Worm (Caenorhabditis elegans): ENCODE measurements around the gene srsx-32.
"Not testable (repeated sequence)": the region's sequence is repeated elsewhere in the genome, so short reads cannot be mapped to it uniquely, and the experiment has no call there.

The srsx-32 gene

DNA sequence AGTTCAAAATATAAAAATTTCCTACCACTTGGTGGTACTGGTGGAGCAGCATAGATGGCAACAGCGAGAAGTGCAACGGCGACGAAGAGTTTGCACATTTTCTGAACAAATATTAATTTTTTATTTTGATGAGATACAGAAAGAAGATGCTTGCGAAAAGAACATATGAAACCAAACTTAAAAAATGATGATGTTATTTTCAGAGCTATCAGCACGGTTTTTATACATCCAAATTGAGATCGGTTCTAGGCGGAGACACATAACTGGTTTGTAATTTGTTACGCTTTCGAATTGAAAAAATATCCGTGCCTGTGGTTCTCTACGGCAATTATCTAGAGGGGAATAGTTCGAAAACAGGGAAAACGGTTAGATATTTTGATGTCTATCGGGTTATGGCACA, 35.9 kb downstream of the srsx-32 start, which contains the start of gene txt-17:
txt-17 (minus strand) TSS at position 101 of the 400 bp plus-strand sequence.
- TF ChIP-seq ets-4 (GFP tag; optimal IDR thresholded peaks at IDR 0.05) (no peak), snpc-4 (GFP tag; optimal IDR thresholded peaks at IDR 0.05) (no peak), snpc-4 (tag; optimal IDR thresholded peaks at IDR 0.05) (no peak), snpc-1.3 (tag; optimal IDR thresholded peaks at IDR 0.05; ENCODE audit: insufficient read depth) (no peak), lin-35 (GFP tag; optimal IDR thresholded peaks at IDR 0.05) (no peak), nfya-2 (GFP tag; IDR thresholded peaks at IDR 0.05) (no peak), B0035.1 (tag; optimal IDR thresholded peaks at IDR 0.05) (no peak), rec-8 (tag; optimal IDR thresholded peaks at IDR 0.05) (no peak), dpl-1 (GFP tag; optimal IDR thresholded peaks at IDR 0.05) (no peak), F33H1.4 (GFP tag; IDR thresholded peaks at IDR 0.05) (no peak), T07F8.4 (tag; optimal IDR thresholded peaks at IDR 0.05) (no peak), F39B2.1 (GFP tag; IDR thresholded peaks at IDR 0.05) (no peak), aptf-2 (GFP tag; conservative IDR thresholded peaks at IDR 0.05) (no peak), snpc-1.1 (tag; optimal IDR thresholded peaks at IDR 0.05; ENCODE audit: insufficient read depth) (no peak), ztf-28 (GFP tag; IDR thresholded peaks at IDR 0.05) (no peak), hsf-1 (GFP tag; IDR thresholded peaks at IDR 0.05) (no peak), nhr-120 (GFP tag; IDR thresholded peaks at IDR 0.05) (no peak), fkh-3 (tag; optimal IDR thresholded peaks at IDR 0.05) (no peak)

DNA sequence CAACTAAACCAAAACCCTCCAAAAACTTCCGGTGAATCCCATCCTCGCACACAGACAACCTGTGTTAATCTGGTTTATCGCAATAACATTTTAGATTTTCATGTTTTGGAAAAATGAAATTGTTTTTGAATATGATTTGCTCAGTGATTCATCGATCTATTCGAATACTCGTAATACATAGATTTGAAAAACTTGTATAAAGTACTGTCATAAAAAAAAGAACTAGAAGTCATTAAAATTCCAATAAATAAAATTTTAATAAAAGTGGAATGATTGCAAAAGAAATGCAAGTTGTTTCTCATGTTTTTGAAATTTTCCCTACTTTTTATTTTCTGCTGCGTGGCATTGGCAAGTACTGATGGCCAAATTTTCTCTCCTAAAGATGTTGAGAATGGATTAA, 37.4 kb downstream of the srsx-32 start, which contains the start of gene spig-8:
spig-8 (plus strand) TSS at position 301 of the 400 bp plus-strand sequence.
- no peak for TF ChIP-seq bed-2 (GFP tag; IDR thresholded peaks at IDR 0.05)
- no peak for TF ChIP-seq madf-10 (tag; optimal IDR thresholded peaks at IDR 0.05)
- TF ChIP-seq atf-7 (tag; optimal IDR thresholded peaks at IDR 0.05) = no peak
- TF ChIP-seq F37B4.10 (GFP tag; IDR thresholded peaks at IDR 0.05) = no peak
- TF ChIP-seq F55B11.4 (tag; optimal IDR thresholded peaks at IDR 0.05; ENCODE audit: borderline replicate concordance, insufficient read depth) = no peak
- no peak for TF ChIP-seq F22D6.2 (tag; optimal IDR thresholded peaks at IDR 0.05)
- no peak for TF ChIP-seq F57A8.1 (GFP tag; optimal IDR thresholded peaks at IDR 0.05)
- no peak for TF ChIP-seq chd-7 (tag; optimal IDR thresholded peaks at IDR 0.05)
- TF ChIP-seq ztf-6 (GFP tag; IDR thresholded peaks at IDR 0.05) = no peak
- no peak for TF ChIP-seq Y53F4B.3 (GFP tag; IDR thresholded peaks at IDR 0.05)
- TF ChIP-seq lin-54 (GFP tag; optimal IDR thresholded peaks at IDR 0.05) = no peak
- no peak for TF ChIP-seq bed-1 (GFP tag; IDR thresholded peaks at IDR 0.05)
- TF ChIP-seq let-607 (tag; optimal IDR thresholded peaks at IDR 0.05) = no peak
- TF ChIP-seq dpff-1 (tag; optimal IDR thresholded peaks at IDR 0.05) = no peak
- TF ChIP-seq tlf-1 (GFP tag; optimal IDR thresholded peaks at IDR 0.05) = no peak
- no peak for TF ChIP-seq mel-28 (tag; optimal IDR thresholded peaks at IDR 0.05; ENCODE audit: borderline replicate concordance)

ce11 chrV:7057795-7058194, 40.6 kb downstream of the srsx-32 start, which contains the start of gene Y57E12AL.2:
Y57E12AL.2 (plus strand) TSS chrV:7058095.
- TF ChIP-seq lin-26 (GFP tag; IDR thresholded peaks at IDR 0.05); snpc-3.4 (tag; optimal IDR thresholded peaks at IDR 0.05); egl-44 (GFP tag; IDR thresholded peaks at IDR 0.05): not testable (repeated sequence)
